Worm (Caenorhabditis elegans) whole organism, L4 larva: ENCODE data around the gene sod-1.

ENCODE experiments used
- F37D6.2 ChIP-seq: sonication (generic microtip); optimal IDR thresholded peaks from 2 replicates; lab custom pipeline; 2016; ENCODE audit warnings: mild to moderate bottlenecking, missing genetic modification characterization, missing compliant biosample characterization
- T26A8.4 ChIP-seq: fragments of 200-800 bp; sonication (Bioruptor generic); IDR thresholded peaks from 2 replicates; pipeline ENCODE4 v1.3.6; 2022; ENCODE audit warnings: missing genetic modification characterization, missing compliant biosample characterization
- Y105C5A.15 ChIP-seq: fragments of 200-800 bp; sonication (Bioruptor generic); IDR thresholded peaks from 2 replicates; pipeline ENCODE4 v1.3.6; 2022; ENCODE audit warnings: missing genetic modification characterization, missing compliant biosample characterization
- Y5F2A.4 ChIP-seq: fragments of 200-800 bp; sonication (Bioruptor generic); optimal IDR thresholded peaks from 2 replicates; lab custom pipeline; 2018; ENCODE audit warnings: mild to moderate bottlenecking, missing genetic modification characterization, missing compliant biosample characterization
- Y75B8A.6 ChIP-seq: fragments of 200-800 bp; sonication (Bioruptor generic); IDR thresholded peaks from 2 replicates; pipeline ENCODE4 v1.3.6; 2022; ENCODE audit warnings: missing genetic modification reagents, missing genetic modification characterization, missing compliant biosample characterization
- aha-1 ChIP-seq: fragments of 150-350 bp; peaks from one replicate; lab custom pipeline; 2014; ENCODE audit warnings: missing biosample characterization, missing genetic modification characterization
- aly-2 ChIP-seq: sonication (generic microtip); optimal IDR thresholded peaks from 2 replicates; lab custom pipeline; 2018; ENCODE audit warnings: missing biosample characterization, missing genetic modification characterization
- arid-1 ChIP-seq: fragments of 200-800 bp; sonication (Bioruptor generic); conservative IDR thresholded peaks from 2 replicates; pipeline ENCODE4 v1.3.6; 2022; ENCODE audit warnings: missing genetic modification reagents, missing genetic modification characterization, missing compliant biosample characterization
- attf-4 ChIP-seq: sonication (generic microtip); optimal IDR thresholded peaks from 3 replicates; lab custom pipeline; 2017; ENCODE audit warnings: missing biosample characterization, missing genetic modification characterization
- ceh-20 ChIP-seq: fragments of 200-800 bp; sonication (Bioruptor generic); IDR thresholded peaks from 2 replicates; pipeline ENCODE4 v1.3.6; 2022; ENCODE audit warnings: missing genetic modification reagents, missing genetic modification characterization, missing compliant biosample characterization
- ceh-28 ChIP-seq: fragments of 150-350 bp; optimal IDR thresholded peaks from 2 replicates; lab custom pipeline; 2014; ENCODE audit warnings: missing biosample characterization, missing genetic modification reagents, missing genetic modification characterization
- ceh-32 ChIP-seq: sonication (generic microtip); optimal IDR thresholded peaks from 2 replicates; lab custom pipeline; 2016; ENCODE audit warnings: mild to moderate bottlenecking, missing genetic modification characterization, missing compliant biosample characterization; ENCODE audit not compliant: poor library complexity
- ces-1 ChIP-seq: fragments of 150-350 bp; sonication (generic microtip); optimal IDR thresholded peaks from 4 replicates; lab custom pipeline; 2014; ENCODE audit warnings: missing biosample characterization, missing genetic modification reagents, missing genetic modification characterization
- cey-2 ChIP-seq: sonication (generic microtip); optimal IDR thresholded peaks from 3 replicates; lab custom pipeline; 2017; ENCODE audit warnings: missing genetic modification characterization, mild to moderate bottlenecking, missing compliant biosample characterization, antibody characterized with exemption, borderline replicate concordance; ENCODE audit not compliant: insufficient read depth
- daf-12 ChIP-seq: fragments of 150-350 bp; optimal IDR thresholded peaks from 2 replicates; lab custom pipeline; 2014; ENCODE audit warnings: missing biosample characterization, missing genetic modification reagents, missing genetic modification characterization
- dmd-9 ChIP-seq: fragments of 200-800 bp; sonication (Bioruptor generic); IDR thresholded peaks from 2 replicates; pipeline ENCODE4 v1.3.6; 2022; ENCODE audit warnings: missing genetic modification reagents, missing genetic modification characterization, missing compliant biosample characterization
- dpl-1 ChIP-seq: fragments of 150-350 bp; optimal IDR thresholded peaks from 2 replicates; lab custom pipeline; 2014; ENCODE audit warnings: missing biosample characterization, missing genetic modification reagents, missing genetic modification characterization
- dve-1 ChIP-seq: sonication (generic microtip); optimal IDR thresholded peaks from 2 replicates; lab custom pipeline; 2017; ENCODE audit warnings: antibody characterized with exemption, mild to moderate bottlenecking, missing genetic modification characterization, missing compliant biosample characterization; ENCODE audit not compliant: insufficient read depth
- egl-27 ChIP-seq: sonication (generic microtip); optimal IDR thresholded peaks from 3 replicates; lab custom pipeline; 2017; ENCODE audit warnings: missing biosample characterization, missing genetic modification reagents, missing genetic modification characterization
- fkh-10 ChIP-seq: fragments of 150-350 bp; optimal IDR thresholded peaks from 2 replicates; lab custom pipeline; 2014; ENCODE audit warnings: missing biosample characterization, missing genetic modification reagents, missing genetic modification characterization
- gei-8 ChIP-seq: fragments of 200-800 bp; sonication (Bioruptor generic); optimal IDR thresholded peaks from 2 replicates; lab custom pipeline; 2018; ENCODE audit warnings: mild to moderate bottlenecking, missing genetic modification characterization, missing compliant biosample characterization
- hlh-11 ChIP-seq: fragments of 200-800 bp; sonication (Bioruptor generic); optimal IDR thresholded peaks from 2 replicates; lab custom pipeline; 2018; ENCODE audit warnings: mild to moderate bottlenecking, missing genetic modification characterization, missing compliant biosample characterization
- hmg-1.1 ChIP-seq: fragments of 200-800 bp; sonication (Bioruptor generic); IDR thresholded peaks from 2 replicates; pipeline ENCODE4 v1.3.6; 2022; ENCODE audit warnings: missing genetic modification reagents, missing genetic modification characterization, missing compliant biosample characterization
- lin-1 ChIP-seq: fragments of 200-800 bp; sonication (Bioruptor generic); IDR thresholded peaks from 2 replicates; pipeline ENCODE4 v1.3.6; 2022; ENCODE audit warnings: missing genetic modification reagents, missing genetic modification characterization, missing compliant biosample characterization
- lin-38 ChIP-seq: fragments of 200-800 bp; sonication (Bioruptor generic); IDR thresholded peaks from 2 replicates; pipeline ENCODE4 v1.3.6; 2022; ENCODE audit warnings: missing genetic modification reagents, missing genetic modification characterization, missing compliant biosample characterization
- lsy-2 ChIP-seq, 2 experiments: fragments of 150-350 bp in 1 of 2; sonication (generic microtip) in 1 of 2; optimal IDR thresholded peaks; 2 replicates each; lab custom pipeline; 2014 to 2017; ENCODE audit warnings: missing biosample characterization in 2 of 2, missing genetic modification characterization in 2 of 2
- mdl-1 ChIP-seq, 2 experiments: fragments of 150-350 bp in 1 of 2; sonication (generic microtip) in 1 of 2; optimal IDR thresholded peaks; 2 replicates each; lab custom pipeline; 2014 to 2017; ENCODE audit warnings: missing biosample characterization in 2 of 2, missing genetic modification characterization in 2 of 2
- mes-2 ChIP-seq: sonication (generic microtip); optimal IDR thresholded peaks from 2 replicates; lab custom pipeline; 2016; ENCODE audit warnings: missing genotype, mild to moderate bottlenecking, missing genetic modification characterization, missing compliant biosample characterization; ENCODE audit not compliant: poor library complexity, severe bottlenecking
- mxl-3 ChIP-seq: fragments of 200-800 bp; sonication (Bioruptor generic); optimal IDR thresholded peaks from 2 replicates; lab custom pipeline; 2018; ENCODE audit warnings: mild to moderate bottlenecking, missing genetic modification characterization, missing compliant biosample characterization
- nhr-10 ChIP-seq: fragments of 150-350 bp; optimal IDR thresholded peaks from 2 replicates; lab custom pipeline; 2014; ENCODE audit warnings: missing biosample characterization, missing genetic modification characterization
- nhr-102 ChIP-seq: sonication (generic microtip); optimal IDR thresholded peaks from 2 replicates; lab custom pipeline; 2016; ENCODE audit warnings: mild to moderate bottlenecking, missing genetic modification characterization, moderate library complexity, missing compliant biosample characterization
- nhr-28 ChIP-seq: fragments of 150-350 bp; optimal IDR thresholded peaks from 2 replicates; lab custom pipeline; 2014; ENCODE audit warnings: missing biosample characterization, missing genetic modification characterization
- nhr-41 ChIP-seq: fragments of 200-800 bp; sonication (Bioruptor generic); IDR thresholded peaks from 2 replicates; pipeline ENCODE4 v1.3.6; 2022; ENCODE audit warnings: missing genetic modification reagents, missing genetic modification characterization, missing compliant biosample characterization
- nhr-76 ChIP-seq: fragments of 150-350 bp; optimal IDR thresholded peaks from 2 replicates; lab custom pipeline; 2014; ENCODE audit warnings: missing biosample characterization, missing genetic modification characterization
- pha-4 ChIP-seq, 2 experiments: fragments of 150-350 bp in 1 of 2; fragments of 200-800 bp in 1 of 2; sonication (Bioruptor generic) in 1 of 2; IDR thresholded peaks in 1 of 2; optimal IDR thresholded peaks in 1 of 2; 2 replicates each; pipeline versions ENCODE4 v1.3.6 to Lab custom; 2014 to 2022; ENCODE audit warnings: missing genetic modification characterization in 2 of 2, missing genetic modification reagents in 2 of 2, missing biosample characterization in 1 of 2, missing compliant biosample characterization in 1 of 2
- pqm-1 ChIP-seq: sonication (generic microtip); optimal IDR thresholded peaks from 2 replicates; lab custom pipeline; 2017; ENCODE audit warnings: missing biosample characterization, missing genetic modification characterization
- rbr-2 ChIP-seq: sonication (generic microtip); optimal IDR thresholded peaks from 2 replicates; lab custom pipeline; 2016; ENCODE audit warnings: missing genotype, missing genetic modification characterization, missing compliant biosample characterization
- saeg-2 ChIP-seq: fragments of 200-800 bp; sonication (Bioruptor generic); IDR thresholded peaks from 2 replicates; pipeline ENCODE4 v1.3.6; 2022; ENCODE audit warnings: missing genetic modification reagents, missing genetic modification characterization, missing compliant biosample characterization
- snpc-1.2 ChIP-seq: fragments of 200-800 bp; sonication (Bioruptor generic); IDR thresholded peaks from 2 replicates; pipeline ENCODE4 v1.3.6; 2022; ENCODE audit warnings: missing genetic modification reagents, missing genetic modification characterization, missing compliant biosample characterization
- snpc-4 ChIP-seq: fragments of 150-350 bp; optimal IDR thresholded peaks from 2 replicates; lab custom pipeline; 2014; ENCODE audit warnings: missing biosample characterization, missing genetic modification characterization
- spr-1 ChIP-seq: sonication (generic microtip); optimal IDR thresholded peaks from 2 replicates; lab custom pipeline; 2016; ENCODE audit warnings: mild to moderate bottlenecking, missing genetic modification characterization, missing compliant biosample characterization
- tra-1 ChIP-seq: fragments of 200-800 bp; sonication (Bioruptor generic); IDR thresholded peaks from 2 replicates; pipeline ENCODE4 v1.3.6; 2022; ENCODE audit warnings: missing genetic modification reagents, missing genetic modification characterization, missing compliant biosample characterization
- unc-130 ChIP-seq: sonication (generic microtip); optimal IDR thresholded peaks from 2 replicates; lab custom pipeline; 2016; ENCODE audit warnings: missing genetic modification reagents, missing genetic modification characterization, missing compliant biosample characterization
- vab-7 ChIP-seq: fragments of 200-800 bp; sonication (Bioruptor generic); IDR thresholded peaks from 2 replicates; pipeline ENCODE4 v1.3.6; 2022; ENCODE audit warnings: missing genetic modification reagents, missing genetic modification characterization, missing compliant biosample characterization
- zag-1 ChIP-seq: fragments of 150-350 bp; optimal IDR thresholded peaks from 2 replicates; lab custom pipeline; 2014; ENCODE audit warnings: missing biosample characterization, missing genetic modification characterization
- ztf-11 ChIP-seq: fragments of 150-350 bp; optimal IDR thresholded peaks from 2 replicates; lab custom pipeline; 2014; ENCODE audit warnings: missing biosample characterization, missing genetic modification characterization
- ztf-7 ChIP-seq: fragments of 150-350 bp; optimal IDR thresholded peaks from 2 replicates; lab custom pipeline; 2014; ENCODE audit warnings: missing biosample characterization, missing genetic modification characterization

sod-1 gene

DNA sequence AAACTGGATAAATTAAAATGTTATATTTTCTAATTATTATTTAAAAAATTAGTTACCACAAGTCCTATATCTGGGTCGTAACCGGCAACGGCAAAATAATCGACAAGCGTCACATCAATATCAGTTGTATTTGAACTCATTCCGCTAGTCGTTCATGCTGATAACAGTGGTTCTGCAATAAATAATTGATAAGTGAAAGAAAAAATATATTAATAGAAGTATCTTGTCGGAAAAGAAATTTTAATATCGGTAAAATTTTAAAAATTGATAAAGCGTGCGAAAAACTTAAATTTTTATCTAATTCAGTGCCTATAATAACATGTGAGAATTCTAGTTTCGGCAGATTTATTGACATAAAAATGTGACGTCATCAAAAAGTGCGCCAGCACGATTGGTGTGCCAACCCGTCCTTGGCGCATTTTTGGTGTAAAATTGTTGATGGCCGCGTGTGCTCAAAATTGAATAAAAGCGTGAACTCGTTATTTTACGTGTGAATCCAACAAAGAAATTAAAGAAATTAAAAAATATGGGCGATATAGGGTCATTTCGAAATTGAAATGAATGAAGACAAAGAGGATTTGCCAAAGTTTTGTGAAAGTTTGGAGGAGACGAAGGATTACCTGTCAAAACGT is 48.8 kb upstream of the sod-1 start, which contains the start of the genes lst-6 and lst-5 (continued):
- TF ChIP-seq tra-1 (GFP tag; lab: Robert Waterston, UW) (no peak), hmg-1.1 (no peak), pha-4 (GFP tag; IDR thresholded peaks at IDR 0.05; lab: Robert Waterston, UW) (no peak), pha-4 (tag; optimal IDR thresholded peaks at IDR 0.05; lab: Kevin White, UChicago) (no peak), daf-12 (tag; lab: Kevin White, UChicago) (no peak), mdl-1 (tag; optimal IDR thresholded peaks at IDR 0.05; lab: Kevin White, UChicago) (peak in 1 of 2 experiments; percentile 34), arid-1 (GFP tag; lab: Robert Waterston, UW) (no peak), lin-1 (GFP tag; lab: Robert Waterston, UW) (0 out of 2 replicates have a peak, but pooled peaks have one; percentile 16), T26A8.4 (GFP tag; lab: Robert Waterston, UW) (no peak), mes-2 (peak; percentile 71), egl-27 (no peak), Y75B8A.6 (GFP tag; lab: Robert Waterston, UW) (no peak), vab-7 (GFP tag; lab: Robert Waterston, UW) (no peak), dve-1 (tag; lab: Kevin White, UChicago) (peak; percentile 55), lsy-2 (tag; optimal IDR thresholded peaks at IDR 0.05; lab: Kevin White, UChicago) (peak; percentile 39 to 86), ceh-32 (tag; lab: Kevin White, UChicago) (no peak), saeg-2 (GFP tag; lab: Robert Waterston, UW) (no peak), spr-1 (peak; percentile 8), unc-130 (GFP tag; lab: Kevin White, UChicago) (no peak), aha-1 (peak; percentile 62), nhr-102 (tag; lab: Kevin White, UChicago) (no peak), dmd-9 (GFP tag; lab: Robert Waterston, UW) (no peak), pqm-1 (tag; lab: Kevin White, UChicago) (peak; percentile 68), dpl-1 (GFP tag; lab: Kevin White, UChicago) (peak; percentile 66), snpc-1.2 (no peak), attf-4 (no peak), lin-38 (GFP tag; lab: Robert Waterston, UW) (peak; percentile 81), nhr-28 (peak; percentile 50), fkh-10 (GFP tag; lab: Kevin White, UChicago) (peak; percentile 53), snpc-4 (tag; lab: Kevin White, UChicago) (no peak), zag-1 (tag; lab: Kevin White, UChicago) (no peak), ceh-28 (no peak), ceh-20 (GFP tag; lab: Robert Waterston, UW) (no peak), ztf-11 (no peak), Y5F2A.4 (GFP tag; lab: Kevin White, UChicago) (no peak), mxl-3 (GFP tag; lab: Kevin White, UChicago) (peak; percentile 19), hlh-11 (tag; lab: Kevin White, UChicago) (peak; percentile 73)
- TF ChIP-seq, all 104 proteins: peak for 24

DNA sequence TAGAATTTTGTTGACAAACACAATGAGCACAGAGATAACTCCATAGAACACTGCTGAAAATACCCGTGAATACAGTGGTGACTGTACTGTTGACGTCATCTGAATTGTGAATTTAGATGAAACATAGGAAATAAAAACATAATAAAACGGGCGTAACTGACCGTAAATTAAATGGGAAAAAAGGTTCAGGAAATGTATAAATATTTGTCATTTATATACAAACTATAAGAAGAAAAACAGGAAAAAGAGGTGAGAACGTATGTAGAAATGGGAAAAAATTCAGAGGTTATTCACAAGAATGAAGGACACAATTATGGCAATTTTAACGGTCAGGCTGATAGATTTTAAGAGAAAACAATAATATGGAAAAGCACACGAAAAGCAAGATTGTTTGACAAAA is 38.9 kb upstream of the sod-1 start, which contains the start of gene sqv-7:
sqv-7 (minus strand) TSS at position 101 of the 400 bp plus-strand sequence.
- TF ChIP-seq tra-1 (GFP tag; lab: Robert Waterston, UW) (no peak), rbr-2 (tag; lab: Kevin White, UChicago) (no peak), nhr-41 (GFP tag; lab: Robert Waterston, UW) (no peak), gei-8 (no peak), nhr-10 (tag; lab: Kevin White, UChicago) (no peak), mxl-3 (GFP tag; lab: Kevin White, UChicago) (no peak), cey-2 (no peak), aly-2 (tag; lab: Kevin White, UChicago) (no peak), Y105C5A.15 (GFP tag; lab: Robert Waterston, UW) (no peak), ztf-11 (no peak), ztf-7 (tag; lab: Kevin White, UChicago) (no peak), nhr-76 (tag; lab: Kevin White, UChicago) (no peak), F37D6.2 (tag; lab: Kevin White, UChicago) (no peak), lin-38 (GFP tag; lab: Robert Waterston, UW) (no peak), T26A8.4 (GFP tag; lab: Robert Waterston, UW) (no peak), ces-1 (no peak)
